Fruit fly (Drosophila melanogaster) whole organism, pupa: Measurements from ENCODE around the gene CG1463.
A peak's percentile ranks its signal among the peaks of the same experiment; 100 is the strongest.

Source experiments
- CG10348 ChIP-seq: fragments of 200-800 bp; sonication (Bioruptor generic); IDR thresholded peaks from 2 replicates; pipeline ENCODE4 v1.3.6; 2022; ENCODE audit warnings: missing biosample characterization, missing genetic modification characterization
- CG13204 ChIP-seq: fragments of 200-800 bp; sonication (Bioruptor generic); optimal IDR thresholded peaks from 2 replicates; lab custom pipeline; 2018; ENCODE audit warnings: missing biosample characterization, mild to moderate bottlenecking, missing genetic modification characterization, moderate library complexity
- CG15710 ChIP-seq: fragments of 200-800 bp; sonication (Bioruptor generic); optimal IDR thresholded peaks from 2 replicates; lab custom pipeline; 2018; ENCODE audit warnings: missing biosample characterization, mild to moderate bottlenecking, missing genetic modification characterization, moderate library complexity
- CG34367 ChIP-seq: fragments of 200-800 bp; sonication (Bioruptor generic); optimal IDR thresholded peaks from 2 replicates; lab custom pipeline; 2018; ENCODE audit warnings: missing biosample characterization, mild to moderate bottlenecking, missing genetic modification characterization
- CG8301 ChIP-seq: fragments of 200-800 bp; sonication (Bioruptor generic); optimal IDR thresholded peaks from 2 replicates; lab custom pipeline; 2018; ENCODE audit warnings: missing biosample characterization, mild to moderate bottlenecking, missing genetic modification characterization
- CG9948 ChIP-seq: fragments of 200-800 bp; sonication (Bioruptor generic); optimal IDR thresholded peaks from 2 replicates; lab custom pipeline; 2018; ENCODE audit warnings: missing biosample characterization, mild to moderate bottlenecking, missing genetic modification characterization, moderate library complexity
- EcR ChIP-seq: fragments of 200-800 bp; sonication (Bioruptor generic); optimal IDR thresholded peaks from 3 replicates; lab custom pipeline; 2019; ENCODE audit warnings: missing biosample characterization, missing genetic modification characterization, mild to moderate bottlenecking, moderate library complexity, missing genetic modification reagents
- Snoo ChIP-seq: fragments of 200-800 bp; sonication (Bioruptor generic); optimal IDR thresholded peaks from 3 replicates; lab custom pipeline; 2017; ENCODE audit warnings: missing biosample characterization, mild to moderate bottlenecking, missing genetic modification characterization, inconsistent platforms
- fd96Ca ChIP-seq: fragments of 200-800 bp; sonication (Bioruptor generic); IDR thresholded peaks from 3 replicates; pipeline ENCODE4 v1.3.6; 2022; ENCODE audit warnings: missing biosample characterization, missing genetic modification characterization
- rn ChIP-seq: fragments of 200-800 bp; sonication (Bioruptor generic); IDR thresholded peaks from 2 replicates; pipeline ENCODE4 v1.3.6; 2022; ENCODE audit warnings: missing biosample characterization, missing genetic modification characterization

- no peak for TF ChIP-seq EcR (GFP tag; lab: Kevin White, UChicago)
- TF ChIP-seq fd96Ca: no peak
- TF ChIP-seq CG10348: no peak
- no peak for TF ChIP-seq CG15710 (tag; lab: Kevin White, UChicago)
- no peak for TF ChIP-seq Snoo
- no peak for TF ChIP-seq CG9948
- no peak for TF ChIP-seq rn (GFP tag; lab: Robert Waterston, UW)
- TF ChIP-seq CG34367 (tag; lab: Kevin White, UChicago): peak; percentile 12
- no peak for TF ChIP-seq CG13204 (GFP tag; lab: Kevin White, UChicago)
- TF ChIP-seq CG8301 (tag; lab: Kevin White, UChicago): no peak
These were observed 19.4 kb downstream of the CG1463 start, which contains the start of gene LIMK1 for dm6 chrX:12592121-12592466.
